Fruit fly (Drosophila melanogaster) whole organism: ENCODE results near the gene Cse1.

Experiments used
- pan ChIP-seq: fragments of >200 bp; optimal IDR thresholded peaks from 2 replicates; lab custom pipeline; 2017
- usp ChIP-seq: fragments of >200 bp; optimal IDR thresholded peaks from 2 replicates; lab custom pipeline; 2017; ENCODE audit warnings: missing biosample characterization, missing genetic modification characterization, mixed read lengths

dm6 chr2L:16817421-16818101 lies 7.4 kb downstream of the Cse1 start:
- TF ChIP-seq usp = no peak
- TF ChIP-seq pan = no peak
